Fruit fly (Drosophila melanogaster): ENCODE results near the gene CG10026.

The CG10026 gene

DNA sequence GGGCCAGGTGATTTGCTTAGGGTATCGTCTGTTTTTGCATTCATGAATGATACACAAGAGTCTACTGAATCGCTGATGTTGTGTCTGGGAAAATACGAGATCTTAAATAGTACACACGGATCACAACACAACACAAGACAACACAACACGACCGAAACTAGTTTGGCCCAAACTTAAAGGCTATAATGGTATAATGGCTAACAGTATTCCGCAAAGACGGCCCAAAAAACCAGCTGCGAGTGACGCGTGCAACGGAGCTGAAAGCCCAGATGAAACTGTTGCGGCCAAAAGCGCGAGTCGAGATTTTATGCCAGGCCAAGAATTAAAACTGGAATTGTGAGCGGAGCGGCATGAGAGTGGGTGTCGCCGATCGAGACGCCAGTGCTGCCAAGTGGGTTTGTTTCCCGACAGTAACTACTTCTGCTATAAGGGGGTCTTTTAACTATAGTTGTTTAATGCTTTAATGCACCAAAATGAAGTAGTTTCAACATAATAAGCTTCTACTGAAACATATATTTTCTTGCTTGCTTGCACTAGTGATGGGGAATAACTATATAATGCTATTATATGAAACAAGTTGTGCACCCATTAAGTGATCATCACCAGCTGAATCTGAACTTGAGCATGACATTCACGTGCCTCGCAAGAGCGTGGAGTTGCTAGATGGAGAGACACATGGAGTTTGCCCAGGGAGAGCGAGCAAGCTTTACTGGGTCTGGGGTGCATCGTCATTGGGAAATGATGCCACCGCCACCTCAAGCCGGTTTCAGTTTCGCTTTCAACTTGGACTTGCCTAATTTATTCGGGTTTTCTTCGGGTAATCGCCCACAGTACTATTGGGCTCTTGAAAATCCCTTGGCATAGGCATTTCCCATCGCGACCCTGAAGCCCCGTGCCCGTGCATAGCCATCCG lies 15.1 kb upstream of the CG10026 start (continued):
- TF ChIP-seq da (GFP tag; optimal IDR thresholded peaks at IDR 0.05), result no peak
- TF ChIP-seq vvl (GFP tag; IDR thresholded peaks at IDR 0.05), result peak; percentile 84; the same call in 1 of the 2 replicates
- TF ChIP-seq fd3F (GFP tag; optimal IDR thresholded peaks at IDR 0.05), result no peak
- no peak for TF ChIP-seq CG17361 (GFP tag; IDR thresholded peaks at IDR 0.05)
- TF ChIP-seq mld (GFP tag; IDR thresholded peaks at IDR 0.05; ENCODE audit: partially characterized antibody), result no peak
- no peak for TF ChIP-seq ind (GFP tag; optimal IDR thresholded peaks at IDR 0.05)
- TF ChIP-seq CG18011 (GFP tag; optimal IDR thresholded peaks at IDR 0.05), result no peak
- TF ChIP-seq Hr51 (GFP tag; optimal IDR thresholded peaks at IDR 0.05), result no peak
- TF ChIP-seq Doc2 (GFP tag; IDR thresholded peaks at IDR 0.05), result no peak
- TF ChIP-seq Hmx (GFP tag; optimal IDR thresholded peaks at IDR 0.05), result no peak
- TF ChIP-seq CG11093 (GFP tag; IDR thresholded peaks at IDR 0.05), result 0 out of 3 replicates have a peak, but pooled peaks have one; percentile 9
- peak; percentile 8 for TF ChIP-seq CG15514 (GFP tag; optimal IDR thresholded peaks at IDR 0.05)
- TF ChIP-seq HmgZ (tag; optimal IDR thresholded peaks at IDR 0.05), result no peak
- no peak for TF ChIP-seq gcm2 (GFP tag; optimal IDR thresholded peaks at IDR 0.05)
- no peak for TF ChIP-seq CG7271 (tag; optimal IDR thresholded peaks at IDR 0.05)
- TF ChIP-seq Lpt (GFP tag; optimal IDR thresholded peaks at IDR 0.05), result no peak
- no peak for TF ChIP-seq Gsc (GFP tag; IDR thresholded peaks at IDR 0.05)
- no peak for TF ChIP-seq CG1792 (GFP tag; optimal IDR thresholded peaks at IDR 0.05)
- no peak for TF ChIP-seq Xrp1 (GFP tag; IDR thresholded peaks at IDR 0.05)
- TF ChIP-seq CG1602 (GFP tag; optimal IDR thresholded peaks at IDR 0.05), result no peak
- no peak for TF ChIP-seq ato (GFP tag; IDR thresholded peaks at IDR 0.05; ENCODE audit: partially characterized antibody)
- no peak for TF ChIP-seq croc (GFP tag; conservative IDR thresholded peaks at IDR 0.05)

DNA sequence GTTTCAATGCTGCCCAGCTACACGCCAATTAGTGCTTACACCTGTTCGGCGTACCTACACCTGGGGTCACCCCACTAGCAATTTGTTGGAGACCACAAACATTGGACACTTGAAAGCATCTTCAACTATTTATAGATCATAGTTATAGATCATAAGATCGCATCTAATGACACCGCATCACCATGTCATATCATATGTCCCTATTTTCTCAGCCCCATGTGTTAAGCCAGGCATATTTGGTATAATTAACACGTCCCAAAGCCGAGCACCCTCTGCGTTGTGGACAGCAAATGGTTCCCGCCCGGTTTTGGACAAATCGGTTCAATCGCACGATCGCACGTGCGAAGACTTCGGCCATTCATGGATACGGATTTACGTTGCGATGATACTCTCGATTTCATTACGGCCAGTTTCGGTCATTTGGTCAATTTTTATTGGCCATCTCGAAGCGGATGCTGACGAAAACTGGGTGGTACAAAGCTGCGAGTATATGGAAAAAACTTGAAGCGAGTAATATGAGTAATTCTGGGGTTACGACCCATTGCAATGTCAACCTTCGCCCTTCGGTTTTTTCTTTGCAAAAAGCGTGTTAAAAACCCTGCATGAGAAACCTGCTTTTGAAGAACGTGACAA lies 14.3 kb upstream of the CG10026 start:
- TF ChIP-seq hth (optimal IDR thresholded peaks at IDR 0.05), result no peak
- TF ChIP-seq gfzf (GFP tag; optimal IDR thresholded peaks at IDR 0.05), result no peak
- TF ChIP-seq CG5953 (GFP tag; IDR thresholded peaks at IDR 0.05), result 0 out of 2 replicates have a peak, but pooled peaks have one; percentile 45
- TF ChIP-seq CG4617 (GFP tag; optimal IDR thresholded peaks at IDR 0.05; ENCODE audit: borderline replicate concordance), result no peak
- peak; percentile 90 for TF ChIP-seq CG3847 (GFP tag; IDR thresholded peaks at IDR 0.05)
- no peak for TF ChIP-seq hkb (optimal IDR thresholded peaks at IDR 0.05)
- TF ChIP-seq hkb (GFP tag; IDR thresholded peaks at IDR 0.05), result peak; percentile 97
- TF ChIP-seq CG13894 (tag; optimal IDR thresholded peaks at IDR 0.05), result no peak
- peak; percentile 50; the same call in 1 of the 2 replicates for TF ChIP-seq ssp (GFP tag; IDR thresholded peaks at IDR 0.05)
- peak; percentile 73 for TF ChIP-seq sisA (GFP tag; IDR thresholded peaks at IDR 0.05)
- peak; percentile 27 for TF ChIP-seq CG4854 (GFP tag; optimal IDR thresholded peaks at IDR 0.05)
- peak; percentile 43 for TF ChIP-seq Myb (GFP tag; optimal IDR thresholded peaks at IDR 0.05)
- TF ChIP-seq Sry-δ (GFP tag; optimal IDR thresholded peaks at IDR 0.05), result peak; percentile 9
- TF ChIP-seq oc (tag; optimal IDR thresholded peaks at IDR 0.05), result peak; percentile 93
- TF ChIP-seq inv (GFP tag; IDR thresholded peaks at IDR 0.05; ENCODE audit: partially characterized antibody), result no peak
- TF ChIP-seq slou (GFP tag; optimal IDR thresholded peaks at IDR 0.05), result no peak
- TF ChIP-seq zfh2 (GFP tag; optimal IDR thresholded peaks at IDR 0.05), result peak; percentile 40
- peak; percentile 97 for TF ChIP-seq ci (GFP tag; IDR thresholded peaks at IDR 0.05)
- TF ChIP-seq onecut (GFP tag; IDR thresholded peaks at IDR 0.05), result peak; percentile 90
- TF ChIP-seq grau (tag; optimal IDR thresholded peaks at IDR 0.05), result peak; percentile 83
- no peak for TF ChIP-seq Dp (GFP tag; optimal IDR thresholded peaks at IDR 0.05)
- TF ChIP-seq mam (GFP tag; optimal IDR thresholded peaks at IDR 0.05), result peak; percentile 81
- peak; percentile 10; the same call in 1 of the 2 replicates for TF ChIP-seq crol (GFP tag; IDR thresholded peaks at IDR 0.05)
- peak; percentile 74 for TF ChIP-seq phol (tag; optimal IDR thresholded peaks at IDR 0.05)
- TF ChIP-seq sim (GFP tag; IDR thresholded peaks at IDR 0.05), result no peak
- no peak for TF ChIP-seq Kr (GFP tag; optimal IDR thresholded peaks at IDR 0.05)
- TF ChIP-seq bigmax (GFP tag; optimal IDR thresholded peaks at IDR 0.05), result no peak
